In the genomic region with DNA sequence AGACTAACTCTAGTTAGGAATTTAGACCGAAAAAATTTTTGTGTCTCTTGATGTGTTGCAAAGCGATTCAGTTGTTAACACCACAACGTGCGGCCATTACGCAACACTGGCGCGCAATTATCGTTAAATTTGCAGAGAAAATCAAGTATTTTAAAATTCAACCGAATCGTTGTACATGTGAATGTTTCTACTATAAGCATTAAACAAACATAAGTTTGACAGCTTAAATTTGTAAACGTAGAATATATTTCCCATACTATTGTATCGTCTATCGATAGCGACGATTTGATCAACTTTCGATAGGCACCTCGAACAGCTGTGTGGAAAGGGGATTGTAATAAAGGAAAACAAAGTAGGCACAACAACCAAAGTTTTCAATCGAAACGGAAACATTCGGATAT, we compare ENCODE assay signal across 1 fruit fly cellular context.
TF ChIP-seq lines count a peak whose summit lies in the region.

Gene Usp30 (minus strand): TSS at position 245 of the 401 bp plus-strand sequence.
Gene CG16721 (plus strand): TSS at position 327 of the 401 bp plus-strand sequence.

TF ChIP-seq in whole organism, embryonic, 481 proteins besides CTCF, POLR2A, EP300 and RAD21 (continued from another document):
- peak; percentile 55 for TF ChIP-seq chn (GFP tag; optimal IDR thresholded peaks at IDR 0.05; lab: Kevin White, UChicago)
- TF ChIP-seq CG4282 (GFP tag; optimal IDR thresholded peaks at IDR 0.05; lab: Kevin White, UChicago): peak; percentile 56
- TF ChIP-seq usp (GFP tag; optimal IDR thresholded peaks at IDR 0.05; lab: Kevin White, UChicago): no peak
- peak; percentile 75 for TF ChIP-seq MESR4 (GFP tag; optimal IDR thresholded peaks at IDR 0.05; lab: Kevin White, UChicago)
- TF ChIP-seq HLHmδ (GFP tag; optimal IDR thresholded peaks at IDR 0.05; lab: Kevin White, UChicago): no peak
- TF ChIP-seq Dip3 (GFP tag; optimal IDR thresholded peaks at IDR 0.05; lab: Kevin White, UChicago): peak; percentile 58
- no peak for TF ChIP-seq CG14667 (GFP tag; IDR thresholded peaks at IDR 0.05; lab: Robert Waterston, UW)
- peak; percentile 68 for TF ChIP-seq CHES-1-like (GFP tag; optimal IDR thresholded peaks at IDR 0.05; lab: Kevin White, UChicago)
- TF ChIP-seq org-1 (GFP tag; optimal IDR thresholded peaks at IDR 0.05; lab: Kevin White, UChicago): no peak
- TF ChIP-seq ranshi (GFP tag; IDR thresholded peaks at IDR 0.05; lab: Robert Waterston, UW): no peak
- TF ChIP-seq Asciz (GFP tag; optimal IDR thresholded peaks at IDR 0.05; lab: Kevin White, UChicago): no peak
- TF ChIP-seq pho (GFP tag; optimal IDR thresholded peaks at IDR 0.05; lab: Kevin White, UChicago): peak; percentile 39
- TF ChIP-seq tx (GFP tag; optimal IDR thresholded peaks at IDR 0.05; lab: Kevin White, UChicago): peak; percentile 37
- peak; percentile 66; the same call in 1 of the 2 replicates for TF ChIP-seq tna (GFP tag; IDR thresholded peaks at IDR 0.05; lab: Robert Waterston, UW; ENCODE audit: partially characterized antibody)
- no peak for TF ChIP-seq CG3838 (GFP tag; optimal IDR thresholded peaks at IDR 0.05; lab: Kevin White, UChicago)
- TF ChIP-seq ind (GFP tag; optimal IDR thresholded peaks at IDR 0.05; lab: Kevin White, UChicago): peak; percentile 42
- peak; percentile 59 for TF ChIP-seq CG4617 (GFP tag; optimal IDR thresholded peaks at IDR 0.05; lab: Kevin White, UChicago; ENCODE audit: borderline replicate concordance)
- TF ChIP-seq CG4854 (GFP tag; optimal IDR thresholded peaks at IDR 0.05; lab: Kevin White, UChicago): no peak
- TF ChIP-seq CG15696 (tag; optimal IDR thresholded peaks at IDR 0.05; lab: Kevin White, UChicago): no peak
- no peak for TF ChIP-seq E2f1 (GFP tag; IDR thresholded peaks at IDR 0.05; lab: Robert Waterston, UW)
- no peak for TF ChIP-seq CG8281 (tag; optimal IDR thresholded peaks at IDR 0.05; lab: Kevin White, UChicago)
- no peak for TF ChIP-seq NK7.1 (GFP tag; optimal IDR thresholded peaks at IDR 0.05; lab: Kevin White, UChicago)
- TF ChIP-seq gt (GFP tag; IDR thresholded peaks at IDR 0.05; lab: Robert Waterston, UW): no peak
- TF ChIP-seq twi (tag; optimal IDR thresholded peaks at IDR 0.05; lab: Kevin White, UChicago): no peak
- no peak for TF ChIP-seq Tbp (GFP tag; optimal IDR thresholded peaks at IDR 0.05; lab: Kevin White, UChicago)
- peak; percentile 96 for TF ChIP-seq stwl (tag; optimal IDR thresholded peaks at IDR 0.05; lab: Kevin White, UChicago)
- TF ChIP-seq CG11093 (GFP tag; IDR thresholded peaks at IDR 0.05; lab: Robert Waterston, UW): no peak
- peak; percentile 62 for TF ChIP-seq caup (GFP tag; optimal IDR thresholded peaks at IDR 0.05; lab: Kevin White, UChicago; ENCODE audit: severe bottlenecking)
- peak; percentile 39 for TF ChIP-seq CG12391 (tag; optimal IDR thresholded peaks at IDR 0.05; lab: Kevin White, UChicago)
- TF ChIP-seq ap (GFP tag; IDR thresholded peaks at IDR 0.05; lab: Robert Waterston, UW): no peak
- peak; percentile 48 for TF ChIP-seq Dad (GFP tag; optimal IDR thresholded peaks at IDR 0.05; lab: Kevin White, UChicago)
- peak; percentile 69 for TF ChIP-seq hbn (GFP tag; IDR thresholded peaks at IDR 0.05; lab: Robert Waterston, UW; ENCODE audit: partially characterized antibody)
- TF ChIP-seq CG7271 (tag; optimal IDR thresholded peaks at IDR 0.05; lab: Kevin White, UChicago): no peak
- peak; percentile 35 for TF ChIP-seq CG3163 (GFP tag; optimal IDR thresholded peaks at IDR 0.05; lab: Kevin White, UChicago)
- no peak for TF ChIP-seq CG7745 (tag; optimal IDR thresholded peaks at IDR 0.05; lab: Kevin White, UChicago)
- no peak for TF ChIP-seq CG2889 (GFP tag; IDR thresholded peaks at IDR 0.05; lab: Robert Waterston, UW)
- TF ChIP-seq jing (GFP tag; optimal IDR thresholded peaks at IDR 0.05; lab: Kevin White, UChicago): no peak
- no peak for TF ChIP-seq ewg (GFP tag; optimal IDR thresholded peaks at IDR 0.05; lab: Kevin White, UChicago)
- TF ChIP-seq CG16813 (GFP tag; IDR thresholded peaks at IDR 0.05; lab: Robert Waterston, UW; ENCODE audit: partially characterized antibody): peak; percentile 75
- no peak for TF ChIP-seq hth (optimal IDR thresholded peaks at IDR 0.05; lab: Kevin White, UChicago)
- TF ChIP-seq Blimp-1 (GFP tag; optimal IDR thresholded peaks at IDR 0.05; lab: Kevin White, UChicago): no peak
- no peak for TF ChIP-seq grn (GFP tag; optimal IDR thresholded peaks at IDR 0.05; lab: Kevin White, UChicago)
- TF ChIP-seq CG13424 (tag; optimal IDR thresholded peaks at IDR 0.05; lab: Kevin White, UChicago): no peak
- TF ChIP-seq ro (GFP tag; IDR thresholded peaks at IDR 0.05; lab: Robert Waterston, UW): no peak
